Fruit fly (Drosophila melanogaster): ENCODE results near the gene CG32816.

DNA sequence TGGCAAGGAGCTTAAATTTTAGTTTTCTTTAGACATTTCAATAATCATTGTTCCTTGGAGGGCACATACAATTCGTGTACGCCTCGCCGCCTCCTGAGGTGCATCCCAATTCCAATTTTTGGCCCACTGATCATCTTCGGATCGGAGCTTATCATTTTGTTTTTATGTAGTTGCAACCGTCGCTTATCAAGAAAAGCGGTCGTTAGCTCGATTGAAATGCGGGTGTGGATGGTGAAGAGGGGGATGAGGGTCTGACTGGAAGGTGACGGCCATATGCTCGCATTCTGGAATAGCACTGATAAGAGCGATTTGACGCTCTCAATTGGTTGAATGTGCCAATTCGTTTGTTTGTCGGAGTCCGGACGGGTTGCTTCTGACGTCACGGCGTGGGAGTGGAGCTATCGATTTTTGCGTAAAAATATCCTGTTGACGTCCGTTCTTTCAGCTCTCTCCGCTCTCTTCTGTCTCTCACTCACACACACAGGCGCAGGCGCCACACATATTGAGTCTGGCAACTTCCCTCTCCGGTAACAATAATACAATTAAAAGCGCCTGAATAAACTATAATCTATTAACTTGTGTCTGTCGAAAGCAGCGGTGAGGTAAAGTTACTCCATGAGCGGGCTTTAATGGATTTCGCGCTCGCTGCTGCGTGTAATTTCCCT, 28.5 kb upstream of the CG32816 start:
- TF ChIP-seq spab (GFP tag; optimal IDR thresholded peaks at IDR 0.05) (no peak), Sox102F (GFP tag; optimal IDR thresholded peaks at IDR 0.05) (no peak), fkh (GFP tag; optimal IDR thresholded peaks at IDR 0.05) (no peak), Ets21C (GFP tag; optimal IDR thresholded peaks at IDR 0.05) (no peak), ss (GFP tag; optimal IDR thresholded peaks at IDR 0.05) (no peak), eg (GFP tag; IDR thresholded peaks at IDR 0.05) (no peak), dsx (GFP tag; optimal IDR thresholded peaks at IDR 0.05; ENCODE audit: poor library complexity, severe bottlenecking) (no peak), lz (GFP tag; optimal IDR thresholded peaks at IDR 0.05) (no peak), CG10669 (GFP tag; optimal IDR thresholded peaks at IDR 0.05) (no peak), CG3032 (tag; optimal IDR thresholded peaks at IDR 0.05) (no peak)

Data from whole organism, prepupa.